Worm (Caenorhabditis elegans) whole organism, L2 larva: ENCODE measurements around the gene spp-31.

Source experiments
- R02D3.7 ChIP-seq: fragments of 150-350 bp; optimal IDR thresholded peaks from 2 replicates; lab custom pipeline; 2014; ENCODE audit warnings: missing biosample characterization, missing genetic modification characterization
- Y55F3AM.14 ChIP-seq: fragments of 200-800 bp; sonication (Bioruptor generic); optimal IDR thresholded peaks from 2 replicates; lab custom pipeline; 2018; ENCODE audit warnings: mild to moderate bottlenecking, missing genetic modification characterization, missing compliant biosample characterization
- aly-2 ChIP-seq: fragments of 150-350 bp; optimal IDR thresholded peaks from 2 replicates; lab custom pipeline; 2014; ENCODE audit warnings: missing biosample characterization, missing genetic modification characterization
- ama-1 ChIP-seq: fragments of 150-350 bp; optimal IDR thresholded peaks from 2 replicates; lab custom pipeline; 2018; ENCODE audit warnings: inconsistent platforms
- egl-27 ChIP-seq: sonication (generic microtip); optimal IDR thresholded peaks from 3 replicates; lab custom pipeline; 2017; ENCODE audit warnings: missing biosample characterization, missing genetic modification reagents, missing genetic modification characterization
- elt-1 ChIP-seq: fragments of 150-350 bp; optimal IDR thresholded peaks from 2 replicates; lab custom pipeline; 2014; ENCODE audit warnings: missing biosample characterization, missing genetic modification characterization
- elt-3 ChIP-seq: sonication (generic microtip); optimal IDR thresholded peaks from 2 replicates; lab custom pipeline; 2017; ENCODE audit warnings: missing biosample characterization, missing genetic modification characterization
- lsy-2 ChIP-seq, 2 experiments: fragments of 150-350 bp in 1 of 2; sonication (generic microtip) in 1 of 2; optimal IDR thresholded peaks; 2 replicates each; lab custom pipeline; 2014 to 2017; ENCODE audit warnings: missing biosample characterization in 2 of 2, missing genetic modification characterization in 2 of 2
- nhr-12 ChIP-seq: fragments of 150-350 bp; optimal IDR thresholded peaks from 2 replicates; lab custom pipeline; 2014; ENCODE audit warnings: missing biosample characterization, missing genetic modification characterization
- nhr-25 ChIP-seq: fragments of 150-350 bp; sonication (generic microtip); optimal IDR thresholded peaks from 3 replicates; lab custom pipeline; 2014; ENCODE audit warnings: missing biosample characterization, missing genetic modification characterization
- nhr-77 ChIP-seq: fragments of 150-350 bp; optimal IDR thresholded peaks from 2 replicates; lab custom pipeline; 2014; ENCODE audit warnings: missing biosample characterization, missing genetic modification characterization
- snpc-4 ChIP-seq: fragments of 150-350 bp; optimal IDR thresholded peaks from 2 replicates; lab custom pipeline; 2014; ENCODE audit warnings: missing biosample characterization, missing genetic modification characterization
- unc-39 ChIP-seq: fragments of 150-350 bp; optimal IDR thresholded peaks from 2 replicates; lab custom pipeline; 2014; ENCODE audit warnings: missing biosample characterization, missing genetic modification characterization

DNA sequence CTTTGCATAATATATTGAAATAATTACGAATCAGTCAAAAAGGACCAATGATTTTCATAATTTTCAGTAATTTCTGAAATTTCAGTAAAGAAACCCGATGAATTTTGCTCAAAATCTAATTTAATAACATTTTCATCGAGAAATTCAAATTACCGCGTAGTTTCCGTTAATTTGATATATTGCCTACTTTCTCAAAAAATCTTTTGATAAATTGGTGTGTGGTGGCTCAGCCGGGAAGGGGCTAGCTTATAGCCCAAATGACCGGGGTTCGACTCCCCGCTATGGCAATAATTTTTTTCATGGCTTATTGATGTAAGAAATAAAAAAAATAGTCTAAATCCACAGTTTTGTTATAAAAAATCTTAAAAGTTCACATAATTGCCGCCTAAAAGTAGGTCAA lies 682 bp downstream of the spp-31 start:
- TF ChIP-seq Y55F3AM.14 (no peak), nhr-25 (tag; lab: Kevin White, UChicago) (no peak), elt-3 (tag; lab: Kevin White, UChicago) (no peak), lsy-2 (tag; optimal IDR thresholded peaks at IDR 0.05; lab: Kevin White, UChicago) (no peak), ama-1 (no peak), egl-27 (tag; lab: Kevin White, UChicago) (no peak), nhr-77 (tag; lab: Kevin White, UChicago) (no peak), nhr-12 (tag; lab: Kevin White, UChicago) (no peak), snpc-4 (tag; lab: Kevin White, UChicago) (no peak), R02D3.7 (tag; lab: Kevin White, UChicago) (no peak), elt-1 (no peak), aly-2 (no peak), unc-39 (tag; lab: Kevin White, UChicago) (no peak)
